Worm (Caenorhabditis elegans) whole organism, midembryonic: ENCODE data around the gene Y17G7B.8.

Source experiments
- klf-2 ChIP-seq: fragments of 200-800 bp; sonication (Bioruptor generic); conservative IDR thresholded peaks from 2 replicates; pipeline ENCODE4 v1.3.6; 2022; ENCODE audit warnings: missing genetic modification reagents, missing genetic modification characterization, missing compliant biosample characterization

Y17G7B.8 gene

DNA sequence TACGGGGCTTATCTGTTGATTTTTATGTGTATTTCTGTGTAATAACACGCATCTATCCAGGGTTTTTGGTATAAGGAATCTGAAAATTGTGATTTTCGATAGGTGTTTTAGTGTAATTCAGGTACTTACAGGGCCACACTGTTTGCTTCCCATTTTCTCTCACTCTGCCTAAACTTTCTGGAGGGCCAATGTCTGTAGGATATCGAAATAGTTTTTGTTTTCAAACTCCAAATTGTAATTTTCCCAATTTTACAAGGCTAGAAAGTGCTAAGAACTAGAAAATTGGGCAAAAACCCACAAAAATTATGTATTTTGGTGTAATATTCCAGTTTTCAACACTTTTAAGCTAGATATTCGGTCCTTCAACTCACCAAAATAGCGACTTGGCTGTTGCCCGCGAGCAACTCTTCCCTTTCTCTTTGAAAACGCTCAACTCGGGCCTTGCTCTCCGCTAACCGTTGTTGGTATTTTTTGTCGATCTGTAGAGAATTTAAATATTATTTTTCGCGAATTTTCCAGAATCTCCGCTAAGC lies 50.8 kb downstream of the Y17G7B.8 start:
- no peak for TF ChIP-seq klf-2 (GFP tag; lab: Robert Waterston, UW)
